Worm (Caenorhabditis elegans) whole organism, L2 larva: ENCODE results near the gene T28C6.10.

Source experiments
- lsy-2 ChIP-seq, 2 experiments: fragments of 150-350 bp in 1 of 2; sonication (generic microtip) in 1 of 2; optimal IDR thresholded peaks; 2 replicates each; lab custom pipeline; 2014 to 2017; ENCODE audit warnings: missing biosample characterization in 2 of 2, missing genetic modification characterization in 2 of 2
- mdl-1 ChIP-seq, 2 experiments: fragments of 150-350 bp in 1 of 2; sonication (generic microtip) in 1 of 2; optimal IDR thresholded peaks; 2 replicates each; lab custom pipeline; 2017; ENCODE audit warnings: missing biosample characterization in 2 of 2, missing genetic modification characterization in 2 of 2
- nhr-12 ChIP-seq: fragments of 150-350 bp; optimal IDR thresholded peaks from 2 replicates; lab custom pipeline; 2014; ENCODE audit warnings: missing biosample characterization, missing genetic modification characterization
- nhr-6 ChIP-seq: fragments of 150-350 bp; optimal IDR thresholded peaks from 2 replicates; lab custom pipeline; 2014; ENCODE audit warnings: missing biosample characterization, missing genetic modification characterization
- snpc-4 ChIP-seq: fragments of 150-350 bp; optimal IDR thresholded peaks from 2 replicates; lab custom pipeline; 2014; ENCODE audit warnings: missing biosample characterization, missing genetic modification characterization

DNA sequence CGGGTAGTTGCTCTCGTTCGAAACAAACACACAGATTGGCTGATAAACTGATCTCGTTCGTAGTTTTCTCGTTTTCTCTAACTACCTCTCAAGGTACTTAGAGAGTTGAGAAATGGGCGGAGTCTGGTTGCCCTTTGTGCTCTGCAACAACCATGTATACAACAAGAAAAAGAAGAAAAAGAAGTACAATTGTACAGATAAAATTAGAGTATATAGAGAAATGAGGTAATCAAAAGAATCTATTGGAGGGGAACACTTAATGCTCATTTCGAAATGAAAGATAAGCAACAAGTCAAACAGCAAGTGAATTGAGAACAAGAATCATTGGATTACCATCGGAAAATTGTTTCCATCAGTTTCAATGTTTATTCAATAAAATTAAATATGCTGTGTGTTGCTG, 47.6 kb downstream of the T28C6.10 start, which contains the start of gene C09G9.1:
- TF ChIP-seq snpc-4 (tag; lab: Kevin White, UChicago) (no peak), nhr-12 (tag; lab: Kevin White, UChicago) (no peak), nhr-6 (tag; lab: Kevin White, UChicago) (no peak), mdl-1 (tag; optimal IDR thresholded peaks at IDR 0.05; lab: Kevin White, UChicago) (no peak), lsy-2 (tag; optimal IDR thresholded peaks at IDR 0.05; lab: Kevin White, UChicago) (no peak)
